Worm (Caenorhabditis elegans): ENCODE data around the gene cyp-37A1.
A peak's percentile ranks its signal among the peaks of the same experiment; 100 is the strongest.

Gene cyp-37A1

ce11 chrII:14063044-14063500 is 46.3 kb upstream of the cyp-37A1 start, which contains the start of gene lem-2 (continued):
- TF ChIP-seq ceh-8 (GFP tag; optimal IDR thresholded peaks at IDR 0.05) (peak; percentile 52), lin-14 (GFP tag; optimal IDR thresholded peaks at IDR 0.05) (peak; percentile 92)

- no peak for TF ChIP-seq pag-3 (tag; optimal IDR thresholded peaks at IDR 0.05; ENCODE audit: borderline replicate concordance, insufficient read depth)
- TF ChIP-seq nhr-20 (tag; optimal IDR thresholded peaks at IDR 0.05): no peak
- no peak for TF ChIP-seq swsn-7 (tag; optimal IDR thresholded peaks at IDR 0.05)
- TF ChIP-seq C16A3.4 (tag; optimal IDR thresholded peaks at IDR 0.05): no peak
- no peak for TF ChIP-seq C04F5.9 (tag; optimal IDR thresholded peaks at IDR 0.05)
- TF ChIP-seq egl-27 (tag; optimal IDR thresholded peaks at IDR 0.05): no peak
- no peak for TF ChIP-seq xbp-1 (tag; optimal IDR thresholded peaks at IDR 0.05)
- TF ChIP-seq tbx-2 (tag; optimal IDR thresholded peaks at IDR 0.05): no peak
- no peak for TF ChIP-seq nhr-11 (tag; optimal IDR thresholded peaks at IDR 0.05)
- no peak for TF ChIP-seq mdl-1 (tag; optimal IDR thresholded peaks at IDR 0.05)
- no peak for TF ChIP-seq lin-13 (GFP tag; optimal IDR thresholded peaks at IDR 0.05)
- TF ChIP-seq nhr-85 (tag): no peak
- TF ChIP-seq hpl-2 (GFP tag; optimal IDR thresholded peaks at IDR 0.05): no peak
These were observed 44.1 kb upstream of the cyp-37A1 start for ce11 chrII:14060885-14061284.

ce11 chrII:14060439-14060838 is 43.7 kb upstream of the cyp-37A1 start, which contains the start of gene W01G7.4:
W01G7.4 (plus strand) TSS chrII:14060739.
- TF ChIP-seq F16B12.6 (tag; optimal IDR thresholded peaks at IDR 0.05) (no peak), hlh-17 (GFP tag; optimal IDR thresholded peaks at IDR 0.05; ENCODE audit: borderline replicate concordance) (no peak), elt-2 (tag; optimal IDR thresholded peaks at IDR 0.05) (no peak), unc-30 (tag; optimal IDR thresholded peaks at IDR 0.05) (no peak), mep-1 (tag; optimal IDR thresholded peaks at IDR 0.05) (no peak), Y116A8C.19 (tag; optimal IDR thresholded peaks at IDR 0.05; ENCODE audit: borderline replicate concordance) (no peak), xbp-1 (tag; optimal IDR thresholded peaks at IDR 0.05) (no peak), zip-4 (GFP tag; optimal IDR thresholded peaks at IDR 0.05) (no peak), egl-27 (tag; optimal IDR thresholded peaks at IDR 0.05) (no peak), nhr-85 (tag) (no peak), ceh-88 (GFP tag; IDR thresholded peaks at IDR 0.05) (no peak)

- TF ChIP-seq aha-1 (tag; optimal IDR thresholded peaks at IDR 0.05): peak; percentile 55
- TF ChIP-seq alr-1 (tag; optimal IDR thresholded peaks at IDR 0.05; ENCODE audit: borderline replicate concordance): no peak
- TF ChIP-seq ceh-8 (GFP tag; optimal IDR thresholded peaks at IDR 0.05): peak; percentile 92
- peak; percentile 73 for TF ChIP-seq mef-2 (tag; optimal IDR thresholded peaks at IDR 0.05)
- TF ChIP-seq grh-1 (GFP tag; IDR thresholded peaks at IDR 0.05): peak; percentile 94
- peak; percentile 93 for TF ChIP-seq snpc-4 (tag; optimal IDR thresholded peaks at IDR 0.05)
- TF ChIP-seq lin-13 (GFP tag; optimal IDR thresholded peaks at IDR 0.05): peak; percentile 95
- no peak for TF ChIP-seq ceh-63 (GFP tag; optimal IDR thresholded peaks at IDR 0.05)
- TF ChIP-seq nhr-47 (tag; optimal IDR thresholded peaks at IDR 0.05): peak; percentile 98
- peak; percentile 91 for TF ChIP-seq sup-37 (GFP tag; optimal IDR thresholded peaks at IDR 0.05)
- TF ChIP-seq pax-3 (tag; optimal IDR thresholded peaks at IDR 0.05): peak; percentile 89
- peak; percentile 97 for TF ChIP-seq snu-23 (GFP tag; optimal IDR thresholded peaks at IDR 0.05)
- no peak for TF ChIP-seq nhr-84 (tag; optimal IDR thresholded peaks at IDR 0.05)
- peak; percentile 81 for TF ChIP-seq mab-9 (GFP tag; IDR thresholded peaks at IDR 0.05)
- peak in 1 of 2 experiments; percentile 88 for TF ChIP-seq ztf-11 (tag; optimal IDR thresholded peaks at IDR 0.05)
- TF ChIP-seq unc-86 (tag; optimal IDR thresholded peaks at IDR 0.05): peak; percentile 94
- TF ChIP-seq egl-27 (tag; optimal IDR thresholded peaks at IDR 0.05): peak in 1 of 2 experiments; percentile 22
- peak; percentile 96 for TF ChIP-seq nhr-19 (GFP tag; conservative IDR thresholded peaks at IDR 0.05)
- TF ChIP-seq ztf-4 (tag; optimal IDR thresholded peaks at IDR 0.05): peak; percentile 94
- TF ChIP-seq fkh-8 (tag; optimal IDR thresholded peaks at IDR 0.05): peak; percentile 93
- peak; percentile 92 for TF ChIP-seq isw-1 (GFP tag; IDR thresholded peaks at IDR 0.05)
- TF ChIP-seq irx-1 (tag; optimal IDR thresholded peaks at IDR 0.05): peak; percentile 88
- TF ChIP-seq rnt-1 (tag; optimal IDR thresholded peaks at IDR 0.05): peak; percentile 97
- peak; percentile 95 for TF ChIP-seq xbp-1 (tag; optimal IDR thresholded peaks at IDR 0.05)
- no peak for TF ChIP-seq Y116A8C.19 (tag; optimal IDR thresholded peaks at IDR 0.05; ENCODE audit: borderline replicate concordance)
- peak; percentile 99 to 100 for TF ChIP-seq lin-35 (GFP tag; optimal IDR thresholded peaks at IDR 0.05)
- TF ChIP-seq mdl-1 (tag; optimal IDR thresholded peaks at IDR 0.05): peak in 1 of 2 experiments; percentile 86
- TF ChIP-seq nhr-85 (tag): peak; percentile 96
- TF ChIP-seq blmp-1 (tag; optimal IDR thresholded peaks at IDR 0.05): peak; percentile 74
- TF ChIP-seq vab-15 (tag; optimal IDR thresholded peaks at IDR 0.05): no peak
These were observed 43.0 kb upstream of the cyp-37A1 start, which contains the start of gene rpb-11 for ce11 chrII:14059767-14060166. rpb-11 (plus strand) TSS chrII:14060085.

All from whole organism, L1 larva.